Worm (Caenorhabditis elegans): ENCODE measurements around the gene F55C9.6.
"Not testable (repeated sequence)": the region's sequence is repeated elsewhere in the genome, so short reads cannot be mapped to it uniquely, and the experiment has no call there.

F55C9.6 gene

DNA sequence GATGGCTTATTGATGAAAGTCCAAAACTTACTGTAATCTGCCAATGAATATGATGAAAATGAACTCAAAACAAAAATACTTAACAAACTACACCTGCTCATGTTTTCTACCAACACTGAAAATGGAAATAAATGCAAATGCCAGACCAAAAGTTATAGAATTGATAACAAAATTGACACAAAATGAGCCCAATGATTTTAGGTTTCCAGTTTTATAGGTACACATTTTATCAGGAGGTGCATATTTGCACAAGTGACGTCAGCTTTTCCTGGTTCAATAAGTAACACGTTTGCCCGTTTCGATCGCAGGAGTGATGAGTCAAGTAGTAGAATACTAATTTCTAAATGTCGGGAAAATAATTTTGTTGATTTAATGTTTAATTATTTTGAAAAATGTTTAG is at the start of gene F55C9.6:
F55C9.6 (minus strand) TSS at position 101 of the 400 bp plus-strand sequence.
- no peak for TF ChIP-seq unc-62 (GFP tag; optimal IDR thresholded peaks at IDR 0.05)

DNA sequence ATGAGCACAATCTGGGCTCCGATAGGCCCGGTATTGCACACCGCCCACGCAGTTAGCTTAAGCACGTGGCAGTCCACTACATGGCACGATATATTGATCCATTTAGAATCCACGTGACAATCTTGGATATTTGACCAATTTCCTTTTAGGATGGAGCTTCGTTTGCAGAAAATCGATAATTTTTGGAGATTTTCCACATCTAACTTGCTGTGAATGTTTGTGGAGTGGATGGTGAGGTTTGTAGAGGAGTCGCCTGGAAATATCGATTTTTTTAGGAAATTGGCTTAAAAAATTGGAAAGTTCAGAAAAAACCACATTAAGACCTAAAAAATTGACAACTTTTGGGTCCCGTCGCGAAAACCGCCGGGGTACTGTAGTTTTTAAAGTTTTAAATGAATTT is 40.7 kb upstream of the F55C9.6 start:
- no peak for TF ChIP-seq unc-62 (GFP tag; optimal IDR thresholded peaks at IDR 0.05)

DNA sequence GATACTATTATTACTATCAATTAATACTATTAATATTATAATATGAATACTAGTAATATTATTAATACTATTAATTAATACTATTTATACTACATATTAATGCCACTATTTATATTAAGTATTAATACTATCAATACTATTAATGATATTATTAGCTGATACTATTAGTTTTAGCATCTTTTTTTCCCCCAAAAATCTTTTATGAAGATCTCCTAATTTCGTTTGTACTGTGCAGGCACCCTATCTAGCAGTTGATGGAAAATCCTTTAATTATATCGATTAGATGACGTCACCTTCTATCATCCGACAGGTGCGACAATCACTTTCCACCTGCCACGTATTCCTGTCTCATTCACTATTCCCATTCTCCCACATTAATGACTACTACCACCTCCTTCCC is 32.6 kb upstream of the F55C9.6 start, which contains the start of gene fbxb-65:
fbxb-65 (plus strand) TSS at position 301 of the 400 bp plus-strand sequence.
- TF ChIP-seq unc-62 (GFP tag; optimal IDR thresholded peaks at IDR 0.05), result no peak

DNA sequence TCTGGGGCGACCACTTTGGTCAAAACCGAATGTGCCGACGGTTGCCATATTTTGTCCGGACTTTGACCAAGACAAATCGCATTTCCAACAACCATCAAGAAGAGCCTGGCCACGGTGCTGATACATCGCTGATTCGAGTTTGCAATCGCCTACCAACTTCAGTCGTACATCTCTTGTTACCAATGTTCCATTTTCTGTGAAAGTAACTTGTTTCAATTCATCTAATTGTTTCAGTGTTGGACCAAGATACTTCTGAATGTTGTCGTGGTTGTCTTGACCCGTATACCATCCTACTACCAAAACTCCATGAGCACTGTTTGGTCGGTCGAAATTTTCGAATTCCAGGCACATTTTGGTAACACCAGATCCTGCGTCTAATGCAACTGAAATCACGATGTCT is 28.8 kb upstream of the F55C9.6 start:
- no peak for TF ChIP-seq unc-62 (GFP tag; optimal IDR thresholded peaks at IDR 0.05)

DNA sequence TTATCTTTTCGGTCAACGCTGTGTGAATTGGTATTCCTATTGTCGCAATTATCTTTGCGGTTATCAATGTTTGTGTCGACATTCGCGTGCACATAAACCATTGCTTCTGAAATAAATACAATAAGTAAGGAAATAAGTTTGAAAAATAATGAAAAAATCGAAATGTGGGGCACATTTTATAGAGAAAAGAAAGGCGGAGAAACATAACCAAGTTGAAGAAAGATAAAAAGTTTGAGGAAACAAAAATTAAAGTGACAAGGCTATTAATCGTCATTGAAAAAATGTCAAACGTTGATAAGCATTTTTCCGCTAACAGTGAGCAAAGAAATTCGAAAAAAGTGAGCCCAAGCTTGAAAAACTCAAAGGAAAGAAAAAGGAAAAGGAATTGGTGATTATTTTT is 25.8 kb upstream of the F55C9.6 start, which contains the start of gene C43D7.4:
C43D7.4 (minus strand) TSS at position 101 of the 400 bp plus-strand sequence.
- TF ChIP-seq unc-62 (GFP tag; optimal IDR thresholded peaks at IDR 0.05), result no peak

DNA sequence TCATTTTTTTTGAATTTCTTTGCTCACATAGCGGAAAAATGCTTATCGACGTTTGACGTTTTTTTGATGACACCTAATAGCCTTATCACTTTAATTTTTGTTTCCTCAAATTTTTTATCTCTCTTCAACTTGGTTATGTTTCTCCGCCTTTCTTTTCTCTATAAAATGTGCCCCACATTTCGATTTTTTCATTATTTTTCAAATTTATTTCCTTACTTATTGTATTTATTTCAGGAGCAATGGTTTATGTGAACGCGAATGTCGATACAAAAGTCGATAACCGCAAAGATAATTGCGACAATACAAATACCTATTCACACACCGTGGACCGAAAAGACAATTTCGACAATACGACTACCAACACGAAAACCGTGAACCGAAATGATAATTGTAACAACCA is 23.8 kb upstream of the F55C9.6 start, which contains the start of gene sdz-6:
sdz-6 (plus strand) TSS at position 229 of the 400 bp plus-strand sequence.
- no peak for TF ChIP-seq unc-62 (GFP tag; optimal IDR thresholded peaks at IDR 0.05)

DNA sequence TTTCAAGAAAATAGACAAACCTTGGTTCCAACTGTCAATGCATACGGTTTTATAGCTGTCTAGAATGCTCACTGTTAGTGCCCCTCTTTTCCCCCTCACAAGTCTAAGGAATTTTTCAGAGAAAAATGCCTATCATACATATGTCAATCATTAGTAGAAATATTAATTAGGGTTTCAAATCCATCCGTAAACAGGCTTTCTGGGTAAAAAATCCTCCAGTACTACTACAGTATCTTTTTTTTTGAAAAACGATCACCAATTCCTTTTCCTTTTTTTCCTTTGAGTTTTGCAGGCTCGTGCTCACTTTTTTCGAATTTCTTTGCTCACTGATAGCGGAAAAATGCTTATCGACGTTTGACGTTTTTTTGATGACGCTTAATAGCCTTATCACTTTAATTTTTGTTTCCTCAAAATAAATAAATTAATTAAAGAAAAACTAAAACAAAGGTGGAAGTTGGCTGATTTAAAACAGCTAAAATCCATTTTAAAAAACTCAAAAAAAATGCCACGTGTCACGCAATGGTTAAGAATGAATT is 22.9 kb upstream of the F55C9.6 start, which contains the start of gene C43D7.7:
C43D7.7 (minus strand) TSS at position 51 of the 536 bp plus-strand sequence.
- TF ChIP-seq unc-62 (GFP tag; optimal IDR thresholded peaks at IDR 0.05), result no peak

DNA sequence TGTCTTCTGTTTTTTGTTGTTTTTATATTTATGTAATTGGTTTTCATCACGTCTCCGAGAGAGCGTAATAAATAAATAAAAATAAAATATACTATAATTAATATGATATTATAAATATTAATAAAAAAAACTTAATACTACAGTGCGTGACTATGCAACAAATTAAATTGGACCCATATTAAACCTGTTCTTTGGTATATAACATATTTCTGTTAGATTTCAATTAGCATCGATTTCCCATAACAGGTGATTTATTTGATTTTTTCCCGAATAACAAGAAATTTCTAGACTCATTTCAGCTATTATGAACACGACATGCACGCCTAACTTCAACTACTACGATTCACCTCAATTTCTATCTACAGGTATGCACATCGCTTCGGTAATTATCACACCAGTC is 20.4 kb upstream of the F55C9.6 start, which contains the start of gene srh-208:
srh-208 (plus strand) TSS at position 301 of the 400 bp plus-strand sequence.
- TF ChIP-seq unc-62 (GFP tag; optimal IDR thresholded peaks at IDR 0.05), result not testable (repeated sequence)

DNA sequence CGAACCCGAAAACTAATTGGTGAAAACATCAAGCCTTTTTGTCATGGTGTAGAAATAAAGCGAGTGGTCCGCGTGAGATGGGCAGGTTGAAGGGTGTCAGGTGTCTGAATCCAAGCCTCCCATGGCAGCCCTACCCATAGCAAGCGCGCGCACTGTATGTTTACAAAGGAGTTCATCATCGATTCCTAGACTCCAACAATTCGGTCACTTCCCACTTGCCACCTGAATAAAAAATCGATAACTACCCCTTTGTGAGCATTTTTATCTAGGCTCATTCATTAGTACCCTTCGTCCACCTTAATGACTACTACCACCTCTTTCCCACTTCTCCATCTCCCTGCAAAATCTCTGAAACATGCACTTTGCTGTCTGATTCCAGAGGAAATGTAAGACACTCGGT is 16.4 kb upstream of the F55C9.6 start, which contains the start of gene fbxb-64:
fbxb-64 (plus strand) TSS at position 301 of the 400 bp plus-strand sequence.
- no peak for TF ChIP-seq unc-62 (GFP tag; optimal IDR thresholded peaks at IDR 0.05)

DNA sequence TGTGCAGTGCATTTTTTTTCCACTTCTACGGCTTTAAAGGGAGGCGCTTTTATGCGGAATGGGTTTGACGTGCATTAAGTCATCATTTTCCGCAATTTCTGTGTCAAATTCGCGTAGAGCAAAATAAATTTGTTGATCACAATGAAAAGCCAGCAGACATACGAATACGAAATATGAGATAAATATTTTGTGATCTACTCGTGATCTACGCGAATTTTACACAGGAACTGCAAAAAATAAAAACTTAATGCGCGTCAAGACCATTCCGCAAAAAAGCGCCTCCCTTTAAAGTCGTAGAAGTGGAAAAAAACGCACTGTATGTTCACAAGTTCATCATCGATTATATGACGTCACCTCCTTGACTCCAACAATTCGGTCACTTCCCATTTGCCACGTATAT is 14.8 kb upstream of the F55C9.6 start, which contains the start of gene C43D7.8:
C43D7.8 (minus strand) TSS at position 101 of the 400 bp plus-strand sequence.
- no peak for TF ChIP-seq unc-62 (GFP tag; optimal IDR thresholded peaks at IDR 0.05)

DNA sequence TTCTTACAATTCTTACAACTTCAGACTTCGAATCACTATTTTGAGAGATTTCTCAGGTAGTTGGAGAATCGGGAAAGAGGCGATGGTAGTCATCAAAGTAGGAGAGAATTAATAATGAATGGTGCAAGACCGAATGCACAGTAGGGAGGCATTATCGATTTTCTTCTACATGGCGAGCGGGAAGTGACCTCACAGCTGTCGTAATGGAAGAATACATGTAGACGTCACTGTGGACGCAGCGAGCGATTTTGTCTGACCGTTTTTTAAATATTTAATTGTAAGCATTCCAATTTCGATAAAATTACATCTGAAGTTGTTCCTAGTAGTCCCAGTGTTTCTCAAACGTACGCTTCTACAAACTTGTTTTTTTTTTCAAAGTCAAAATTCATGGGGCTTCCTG is 13.0 kb upstream of the F55C9.6 start, which contains the start of gene F55C9.11:
F55C9.11 (minus strand) TSS at position 101 of the 400 bp plus-strand sequence.
- no peak for TF ChIP-seq unc-62 (GFP tag; optimal IDR thresholded peaks at IDR 0.05)

DNA sequence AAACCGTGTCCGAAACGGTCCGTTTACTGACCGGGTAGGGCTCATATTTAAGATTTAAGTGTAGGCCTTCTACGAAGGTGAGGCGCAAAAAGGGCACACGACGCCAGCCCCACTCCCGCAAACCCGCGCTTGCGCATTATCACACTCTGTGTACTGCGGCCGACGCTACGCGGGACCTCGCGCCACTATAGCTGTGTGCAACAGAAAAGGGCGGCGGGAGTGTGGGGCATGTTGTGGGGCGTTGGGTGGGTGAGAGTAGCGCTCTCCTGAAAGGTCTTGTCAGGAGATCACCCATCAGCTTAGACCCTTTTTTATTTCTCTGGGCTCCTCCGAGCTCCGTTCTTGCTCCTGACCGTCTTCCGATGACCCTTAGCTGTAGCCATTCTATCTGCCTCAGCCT is 11.5 kb upstream of the F55C9.6 start:
- no peak for TF ChIP-seq unc-62 (GFP tag; optimal IDR thresholded peaks at IDR 0.05)

DNA sequence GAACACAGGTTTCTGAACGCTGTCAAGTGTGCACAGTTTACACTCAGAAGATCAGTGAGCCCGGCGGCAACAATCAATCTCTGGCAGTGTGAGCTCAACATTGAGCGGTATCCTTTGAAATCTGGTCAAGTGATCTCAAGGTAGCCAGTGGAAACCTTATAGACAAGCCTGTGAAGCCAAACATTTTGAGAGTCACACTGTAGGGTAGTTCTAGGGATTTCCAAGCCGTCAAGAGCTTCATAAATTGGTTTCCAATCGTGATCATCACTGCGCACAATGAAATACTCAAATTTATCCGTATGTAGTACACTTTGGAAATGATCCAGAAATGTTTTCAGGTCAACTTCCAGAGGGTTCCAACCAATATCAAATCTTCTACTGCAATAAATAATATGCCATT is 10.3 kb upstream of the F55C9.6 start, which contains the start of gene F55C9.15:
F55C9.15 (minus strand) TSS at position 101 of the 400 bp plus-strand sequence.
- TF ChIP-seq unc-62 (GFP tag; optimal IDR thresholded peaks at IDR 0.05), result no peak

DNA sequence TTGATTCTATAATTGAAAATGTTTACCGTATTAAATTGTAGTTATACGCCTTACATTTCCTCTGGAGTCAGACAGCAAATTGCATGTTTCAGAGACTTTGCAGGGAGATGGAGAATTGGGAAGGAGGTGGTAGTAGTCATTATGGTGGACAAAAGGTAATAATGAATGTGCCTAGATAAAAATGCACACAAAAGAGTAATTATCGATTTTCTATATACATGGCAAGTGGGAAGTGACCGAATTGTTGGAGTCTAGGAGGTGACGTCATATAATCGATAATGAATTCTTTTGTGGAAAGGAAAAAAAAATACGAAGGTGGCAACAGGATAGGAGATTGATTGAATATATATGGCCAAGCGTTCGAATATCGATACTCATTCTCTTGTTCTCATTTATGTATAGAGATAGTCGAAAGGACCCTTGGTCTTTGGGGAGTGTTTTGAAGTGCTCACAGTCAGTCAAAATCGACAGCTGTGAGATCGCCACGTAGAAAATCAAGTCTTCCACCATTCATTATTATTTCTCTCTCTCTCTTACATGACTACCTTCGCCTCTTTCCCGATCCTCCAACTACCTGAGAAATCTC is 7.1 kb upstream of the F55C9.6 start, which contains the start of the genes fbxb-63 and fbxb-61:
fbxb-63 (minus strand) TSS at position 142 of the 586 bp plus-strand sequence.
fbxb-61 (plus strand) TSS at position 536 of the 586 bp plus-strand sequence.
- TF ChIP-seq unc-62 (GFP tag; optimal IDR thresholded peaks at IDR 0.05), result no peak

DNA sequence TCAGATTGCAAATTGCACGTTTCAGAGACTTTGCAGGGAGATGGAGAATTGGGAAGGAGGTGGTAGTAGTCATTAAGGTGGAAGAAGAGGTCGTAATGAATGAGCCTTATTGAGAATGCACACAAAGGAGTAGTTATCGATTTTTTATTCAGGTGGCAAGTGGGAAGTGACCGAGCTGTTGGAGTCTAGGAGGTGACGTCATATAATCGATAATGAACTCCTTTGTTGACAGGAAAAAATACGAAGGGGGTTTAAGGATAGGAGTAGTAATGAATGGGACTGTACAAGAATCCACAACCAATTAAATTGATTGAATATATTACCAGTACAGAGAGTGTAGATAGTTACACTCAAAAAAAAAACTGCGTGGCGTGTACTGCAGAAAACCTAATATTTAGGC is 5.3 kb upstream of the F55C9.6 start, which contains the start of gene fbxb-62:
fbxb-62 (minus strand) TSS at position 101 of the 400 bp plus-strand sequence.
- no peak for TF ChIP-seq unc-62 (GFP tag; optimal IDR thresholded peaks at IDR 0.05)

DNA sequence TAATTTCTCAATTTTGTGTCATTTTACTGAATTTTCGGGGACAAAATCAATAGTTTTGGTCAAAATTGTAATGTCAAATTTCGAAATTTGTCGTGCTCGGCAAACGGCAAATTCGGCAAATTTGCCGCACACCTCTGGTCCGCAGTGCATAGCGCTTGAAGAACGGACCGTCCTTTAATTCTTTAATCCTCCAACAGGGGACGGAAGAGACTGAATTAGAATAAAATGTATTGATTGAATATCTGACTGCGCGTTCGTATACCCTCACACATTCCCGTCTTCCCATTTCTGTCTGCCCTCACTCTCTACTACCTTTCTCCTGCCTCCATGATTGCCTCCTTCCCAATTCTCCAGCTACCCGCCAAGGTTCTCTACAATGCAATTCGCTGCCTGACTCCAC is 2.6 kb upstream of the F55C9.6 start, which contains the start of gene F55C9.14:
F55C9.14 (plus strand) TSS at position 301 of the 400 bp plus-strand sequence.
- no peak for TF ChIP-seq unc-62 (GFP tag; optimal IDR thresholded peaks at IDR 0.05)

Data from whole organism, dauer.